1 worm cellular context compared by ENCODE assay signal in genomic region chrIII:9523581-9523980, ce11.
TF ChIP-seq lines count a peak whose summit lies in the region.

mrps-23 (minus strand) TSS chrIII:9523672.

TF ChIP-seq in whole organism, L4 larva, 104 proteins besides CTCF, POLR2A, EP300 and RAD21 (continued from another document):
- no peak for TF ChIP-seq nhr-25 (tag; optimal IDR thresholded peaks at IDR 0.05; lab: Kevin White, UChicago; ENCODE audit: borderline replicate concordance, insufficient read depth)
- TF ChIP-seq lin-38 (GFP tag; IDR thresholded peaks at IDR 0.05; lab: Robert Waterston, UW) = peak; percentile 41
- peak; percentile 4 for TF ChIP-seq hlh-11 (tag; optimal IDR thresholded peaks at IDR 0.05; lab: Kevin White, UChicago)
- no peak for TF ChIP-seq ces-1 (GFP tag; optimal IDR thresholded peaks at IDR 0.05; lab: Kevin White, UChicago)
- TF ChIP-seq duxl-1 (tag; optimal IDR thresholded peaks at IDR 0.05; lab: Kevin White, UChicago; ENCODE audit: poor library complexity) = no peak
